Worm (Caenorhabditis elegans) whole organism, L4 larva: ENCODE data around the gene msrp-5.

Experiments
- F26F4.8 ChIP-seq: fragments of 200-800 bp; sonication (Bioruptor generic); conservative IDR thresholded peaks from 2 replicates; pipeline ENCODE4 v1.3.6; 2022; ENCODE audit warnings: missing genetic modification characterization, missing compliant biosample characterization
- T20F7.1 ChIP-seq: fragments of 200-800 bp; sonication (Bioruptor generic); optimal IDR thresholded peaks from 2 replicates; lab custom pipeline; 2018; ENCODE audit warnings: mild to moderate bottlenecking, missing genetic modification characterization, missing compliant biosample characterization
- T26A8.4 ChIP-seq: fragments of 200-800 bp; sonication (Bioruptor generic); IDR thresholded peaks from 2 replicates; pipeline ENCODE4 v1.3.6; 2022; ENCODE audit warnings: missing genetic modification characterization, missing compliant biosample characterization
- Y48G9A.11 ChIP-seq: fragments of 200-800 bp; sonication (Bioruptor generic); IDR thresholded peaks from 2 replicates; pipeline ENCODE4 v1.3.6; 2022; ENCODE audit warnings: missing genetic modification reagents, missing genetic modification characterization, missing compliant biosample characterization
- Y5F2A.4 ChIP-seq: fragments of 200-800 bp; sonication (Bioruptor generic); optimal IDR thresholded peaks from 2 replicates; lab custom pipeline; 2018; ENCODE audit warnings: mild to moderate bottlenecking, missing genetic modification characterization, missing compliant biosample characterization
- arid-1 ChIP-seq: fragments of 200-800 bp; sonication (Bioruptor generic); conservative IDR thresholded peaks from 2 replicates; pipeline ENCODE4 v1.3.6; 2022; ENCODE audit warnings: missing genetic modification reagents, missing genetic modification characterization, missing compliant biosample characterization
- attf-4 ChIP-seq: sonication (generic microtip); optimal IDR thresholded peaks from 3 replicates; lab custom pipeline; 2017; ENCODE audit warnings: missing biosample characterization, missing genetic modification characterization
- ceh-28 ChIP-seq: fragments of 150-350 bp; optimal IDR thresholded peaks from 2 replicates; lab custom pipeline; 2014; ENCODE audit warnings: missing biosample characterization, missing genetic modification reagents, missing genetic modification characterization
- ceh-82 ChIP-seq: sonication (generic microtip); optimal IDR thresholded peaks from 2 replicates; lab custom pipeline; 2017; ENCODE audit warnings: missing biosample characterization, missing genetic modification characterization
- daf-12 ChIP-seq: fragments of 150-350 bp; optimal IDR thresholded peaks from 2 replicates; lab custom pipeline; 2014; ENCODE audit warnings: missing biosample characterization, missing genetic modification reagents, missing genetic modification characterization
- daf-19 ChIP-seq: fragments of 200-800 bp; sonication (Bioruptor generic); conservative IDR thresholded peaks from 2 replicates; pipeline ENCODE4 v1.3.6; 2022; ENCODE audit warnings: missing genetic modification characterization, missing compliant biosample characterization
- egl-43 ChIP-seq: fragments of 200-800 bp; sonication (Bioruptor generic); IDR thresholded peaks from 2 replicates; pipeline ENCODE4 v1.3.6; 2022; ENCODE audit warnings: missing genetic modification reagents, missing genetic modification characterization, missing compliant biosample characterization
- lin-13 ChIP-seq: fragments of 150-350 bp; optimal IDR thresholded peaks from 2 replicates; lab custom pipeline; 2014; ENCODE audit warnings: missing biosample characterization, missing genetic modification reagents, missing genetic modification characterization
- lin-38 ChIP-seq: fragments of 200-800 bp; sonication (Bioruptor generic); IDR thresholded peaks from 2 replicates; pipeline ENCODE4 v1.3.6; 2022; ENCODE audit warnings: missing genetic modification reagents, missing genetic modification characterization, missing compliant biosample characterization
- lsy-2 ChIP-seq, 2 experiments: fragments of 150-350 bp in 1 of 2; sonication (generic microtip) in 1 of 2; optimal IDR thresholded peaks; 2 replicates each; lab custom pipeline; 2014 to 2017; ENCODE audit warnings: missing biosample characterization in 2 of 2, missing genetic modification characterization in 2 of 2
- madf-5 ChIP-seq, 2 experiments: fragments of 200-800 bp; sonication (Bioruptor generic); IDR thresholded peaks; 2 replicates each; pipeline ENCODE4 v1.3.6; 2022; ENCODE audit warnings: missing compliant biosample characterization in 2 of 2, missing genetic modification characterization in 2 of 2
- mdl-1 ChIP-seq, 2 experiments: fragments of 150-350 bp in 1 of 2; sonication (generic microtip) in 1 of 2; optimal IDR thresholded peaks; 2 replicates each; lab custom pipeline; 2014 to 2017; ENCODE audit warnings: missing biosample characterization in 2 of 2, missing genetic modification characterization in 2 of 2
- mes-2 ChIP-seq: sonication (generic microtip); optimal IDR thresholded peaks from 2 replicates; lab custom pipeline; 2016; ENCODE audit warnings: missing genotype, mild to moderate bottlenecking, missing genetic modification characterization, missing compliant biosample characterization; ENCODE audit not compliant: poor library complexity, severe bottlenecking
- mxl-3 ChIP-seq: fragments of 200-800 bp; sonication (Bioruptor generic); optimal IDR thresholded peaks from 2 replicates; lab custom pipeline; 2018; ENCODE audit warnings: mild to moderate bottlenecking, missing genetic modification characterization, missing compliant biosample characterization
- nhr-111 ChIP-seq: fragments of 200-800 bp; sonication (Bioruptor generic); optimal IDR thresholded peaks from 2 replicates; lab custom pipeline; 2018; ENCODE audit warnings: mild to moderate bottlenecking, missing genetic modification characterization, missing compliant biosample characterization
- nhr-25 ChIP-seq: sonication (generic microtip); optimal IDR thresholded peaks from 2 replicates; lab custom pipeline; 2017; ENCODE audit warnings: missing genetic modification characterization, mild to moderate bottlenecking, missing compliant biosample characterization, antibody characterized with exemption, moderate library complexity, borderline replicate concordance; ENCODE audit not compliant: insufficient read depth
- nhr-28 ChIP-seq: fragments of 150-350 bp; optimal IDR thresholded peaks from 2 replicates; lab custom pipeline; 2014; ENCODE audit warnings: missing biosample characterization, missing genetic modification characterization
- nhr-41 ChIP-seq: fragments of 200-800 bp; sonication (Bioruptor generic); IDR thresholded peaks from 2 replicates; pipeline ENCODE4 v1.3.6; 2022; ENCODE audit warnings: missing genetic modification reagents, missing genetic modification characterization, missing compliant biosample characterization
- nhr-42 ChIP-seq: fragments of 200-800 bp; sonication (Bioruptor generic); IDR thresholded peaks from 2 replicates; pipeline ENCODE4 v1.3.6; 2022; ENCODE audit warnings: missing genetic modification characterization, missing compliant biosample characterization
- nhr-76 ChIP-seq: fragments of 150-350 bp; optimal IDR thresholded peaks from 2 replicates; lab custom pipeline; 2014; ENCODE audit warnings: missing biosample characterization, missing genetic modification characterization
- sdz-12 ChIP-seq: fragments of 200-800 bp; sonication (Bioruptor generic); optimal IDR thresholded peaks from 2 replicates; lab custom pipeline; 2018; ENCODE audit warnings: mild to moderate bottlenecking, missing genetic modification characterization, missing compliant biosample characterization
- set-16 ChIP-seq: fragments of 200-800 bp; sonication (Bioruptor generic); IDR thresholded peaks from 2 replicates; pipeline ENCODE4 v1.3.6; 2022; ENCODE audit warnings: missing genetic modification reagents, missing genetic modification characterization, missing compliant biosample characterization
- snpc-1.2 ChIP-seq: fragments of 200-800 bp; sonication (Bioruptor generic); IDR thresholded peaks from 2 replicates; pipeline ENCODE4 v1.3.6; 2022; ENCODE audit warnings: missing genetic modification reagents, missing genetic modification characterization, missing compliant biosample characterization
- unc-39 ChIP-seq: sonication (generic microtip); optimal IDR thresholded peaks from 2 replicates; lab custom pipeline; 2017; ENCODE audit warnings: missing biosample characterization, missing genetic modification characterization
- zag-1 ChIP-seq: fragments of 150-350 bp; optimal IDR thresholded peaks from 2 replicates; lab custom pipeline; 2014; ENCODE audit warnings: missing biosample characterization, missing genetic modification characterization
- zfp-2 ChIP-seq: sonication (generic microtip); optimal IDR thresholded peaks from 2 replicates; lab custom pipeline; 2016; ENCODE audit warnings: mild to moderate bottlenecking, missing genetic modification characterization, missing compliant biosample characterization
- zfp-3 ChIP-seq: fragments of 200-800 bp; sonication (Bioruptor generic); conservative IDR thresholded peaks from 2 replicates; pipeline ENCODE4 v1.3.6; 2022; ENCODE audit warnings: missing genetic modification reagents, missing genetic modification characterization, missing compliant biosample characterization
- zip-11 ChIP-seq: fragments of 200-800 bp; sonication (Bioruptor generic); IDR thresholded peaks from 2 replicates; pipeline ENCODE4 v1.3.6; 2022; ENCODE audit warnings: missing genetic modification characterization, missing compliant biosample characterization

Gene msrp-5

DNA sequence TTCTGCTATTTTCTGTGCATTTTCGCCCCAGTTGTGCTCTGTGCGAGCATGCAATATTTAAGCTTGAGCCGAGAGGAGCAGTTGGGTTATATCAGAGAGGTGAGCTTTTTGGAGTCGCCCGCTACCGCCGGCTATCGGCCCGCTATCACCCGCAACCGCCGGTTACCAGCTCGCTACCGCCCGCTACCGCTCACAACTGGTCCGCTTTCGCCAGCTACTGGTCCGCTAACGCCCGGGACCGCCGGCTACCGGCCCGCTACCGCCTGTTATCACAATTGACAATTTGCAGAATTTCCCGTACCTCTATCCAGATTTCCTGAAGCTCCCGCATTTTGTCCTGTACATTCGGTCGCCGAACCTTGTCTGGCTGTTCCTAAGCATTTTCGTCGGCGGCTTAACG, 11.7 kb downstream of the msrp-5 start:
- TF ChIP-seq madf-5 (GFP tag; IDR thresholded peaks at IDR 0.05; lab: Robert Waterston, UW) (no peak), set-16 (GFP tag; lab: Robert Waterston, UW) (peak; percentile 91), Y5F2A.4 (no peak), mxl-3 (GFP tag; lab: Kevin White, UChicago) (no peak), egl-43 (GFP tag; lab: Robert Waterston, UW) (peak; percentile 67; the same call in 1 of the 2 replicates), F26F4.8 (GFP tag; lab: Robert Waterston, UW) (0 out of 2 replicates have a peak, but pooled peaks have one; percentile 26), nhr-28 (tag; lab: Kevin White, UChicago) (no peak)

DNA sequence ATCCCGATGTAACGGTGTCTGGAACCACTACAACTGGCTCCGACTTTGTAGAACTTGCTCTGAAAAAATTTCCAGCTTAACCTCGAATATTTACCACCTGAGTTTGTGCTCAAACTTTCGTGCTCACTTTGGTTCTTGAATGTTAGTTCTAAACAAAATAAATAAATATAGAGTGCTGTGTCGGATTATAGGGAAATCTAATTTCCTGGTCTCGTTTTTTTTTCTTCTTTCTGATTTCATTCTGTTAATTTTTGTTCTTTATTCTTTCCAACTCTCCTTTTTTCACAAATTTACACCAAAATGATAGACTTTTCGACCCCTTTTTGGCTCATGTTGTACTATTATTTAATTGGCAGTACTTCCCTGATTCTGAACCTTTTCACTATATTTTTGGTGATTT, 12.5 kb downstream of the msrp-5 start, which contains the start of gene sri-37:
Gene sri-37 (plus strand): TSS at position 301 of the 400 bp plus-strand sequence.
- no peak for TF ChIP-seq zag-1 (tag; lab: Kevin White, UChicago)
- TF ChIP-seq Y48G9A.11 (GFP tag; lab: Robert Waterston, UW): no peak
- no peak for TF ChIP-seq mdl-1 (tag; optimal IDR thresholded peaks at IDR 0.05; lab: Kevin White, UChicago)
- no peak for TF ChIP-seq lsy-2 (tag; optimal IDR thresholded peaks at IDR 0.05; lab: Kevin White, UChicago)
- no peak for TF ChIP-seq lin-38 (GFP tag; lab: Robert Waterston, UW)
- no peak for TF ChIP-seq snpc-1.2 (GFP tag; lab: Robert Waterston, UW)
- no peak for TF ChIP-seq set-16 (GFP tag; lab: Robert Waterston, UW)
- TF ChIP-seq zip-11 (GFP tag; lab: Robert Waterston, UW): no peak
- TF ChIP-seq T26A8.4: no peak
- no peak for TF ChIP-seq zfp-2 (tag; lab: Kevin White, UChicago)
- TF ChIP-seq ceh-28 (tag; lab: Kevin White, UChicago): no peak
- no peak for TF ChIP-seq unc-39 (tag; lab: Kevin White, UChicago)
- TF ChIP-seq mes-2 (tag; lab: Kevin White, UChicago): no peak
- no peak for TF ChIP-seq arid-1 (GFP tag; lab: Robert Waterston, UW)
- TF ChIP-seq, all 104 proteins: peak for 0

DNA sequence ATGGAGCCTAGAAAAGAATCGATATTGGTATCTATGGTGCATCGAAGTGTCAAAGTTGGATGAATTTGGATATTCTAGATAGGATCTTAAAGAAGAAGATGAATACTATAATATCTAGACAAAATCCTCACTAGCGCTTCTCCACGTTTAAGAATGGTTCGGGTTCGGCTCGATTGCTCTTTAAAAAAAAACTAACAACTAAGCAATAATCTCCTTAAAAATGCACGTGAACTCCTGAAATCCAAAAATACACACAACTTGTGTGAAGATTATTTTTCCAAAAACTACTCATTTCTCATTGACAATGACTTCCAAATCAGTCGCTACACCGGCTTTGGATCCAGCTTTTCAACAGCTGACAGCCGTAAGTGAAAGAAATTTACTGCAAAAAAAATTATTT, 14.4 kb downstream of the msrp-5 start, which contains the start of gene D2062.1:
Gene D2062.1 (plus strand): TSS at position 301 of the 400 bp plus-strand sequence.
- TF ChIP-seq ceh-82 (tag; lab: Kevin White, UChicago) (no peak), madf-5 (GFP tag; IDR thresholded peaks at IDR 0.05; lab: Robert Waterston, UW) (no peak), nhr-25 (tag; lab: Kevin White, UChicago) (no peak), nhr-111 (GFP tag; lab: Kevin White, UChicago) (no peak)
- TF ChIP-seq, all 104 proteins: peak for 0

DNA sequence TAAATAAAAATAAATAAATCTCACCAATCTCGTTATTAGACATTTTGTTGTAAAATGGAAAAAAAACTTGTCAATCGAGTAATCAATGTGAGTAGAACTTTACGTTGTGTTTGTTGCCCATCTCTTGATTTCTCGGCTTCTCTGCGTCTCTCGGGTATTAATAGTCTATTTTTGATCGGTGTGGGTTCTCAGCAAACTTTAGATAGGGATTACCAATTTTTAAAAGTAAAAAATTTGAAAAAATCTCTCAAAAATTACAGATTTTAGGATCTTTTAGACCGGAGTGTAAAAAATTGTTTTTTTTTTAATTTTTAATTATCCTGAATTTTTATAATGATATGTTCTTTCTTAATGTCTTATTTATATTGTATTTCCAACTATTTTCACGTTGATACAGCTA, 20.6 kb downstream of the msrp-5 start, which contains the start of gene F22E5.21:
Gene F22E5.21 (minus strand): TSS at position 101 of the 400 bp plus-strand sequence.
- TF ChIP-seq T20F7.1 (GFP tag; lab: Kevin White, UChicago): no peak
- TF ChIP-seq nhr-42 (GFP tag; lab: Robert Waterston, UW): no peak
- TF ChIP-seq nhr-76 (tag; lab: Kevin White, UChicago): no peak
- no peak for TF ChIP-seq daf-12 (tag; lab: Kevin White, UChicago)
- no peak for TF ChIP-seq attf-4 (tag; lab: Kevin White, UChicago)
- no peak for TF ChIP-seq daf-19 (GFP tag; lab: Robert Waterston, UW)
- no peak for TF ChIP-seq sdz-12 (GFP tag; lab: Kevin White, UChicago)
- TF ChIP-seq lin-13: no peak
- no peak for TF ChIP-seq F26F4.8 (GFP tag; lab: Robert Waterston, UW)
- TF ChIP-seq zfp-3 (GFP tag; lab: Robert Waterston, UW): no peak
- no peak for TF ChIP-seq nhr-41 (GFP tag; lab: Robert Waterston, UW)
- TF ChIP-seq set-16 (GFP tag; lab: Robert Waterston, UW): no peak
